Worm (Caenorhabditis elegans): Measurements from ENCODE around the gene smf-3.
"Not testable (repeated sequence)": the region's sequence is repeated elsewhere in the genome, so short reads cannot be mapped to it uniquely, and the experiment has no call there.

ce11 chrIV:2674915-2675314 is 56.2 kb downstream of the smf-3 start, which contains the start of gene gpx-4:
- TF ChIP-seq hlh-15 (tag; optimal IDR thresholded peaks at IDR 0.05); npax-4 (tag; optimal IDR thresholded peaks at IDR 0.05); unc-86 (tag; optimal IDR thresholded peaks at IDR 0.05); ceh-14 (tag; optimal IDR thresholded peaks at IDR 0.05); C38D4.7 (GFP tag; optimal IDR thresholded peaks at IDR 0.05); ceh-18 (tag; optimal IDR thresholded peaks at IDR 0.05); nhr-11 (tag; optimal IDR thresholded peaks at IDR 0.05); pha-4 (tag; optimal IDR thresholded peaks at IDR 0.05); lin-11 (tag; optimal IDR thresholded peaks at IDR 0.05); F13H6.1 (tag; optimal IDR thresholded peaks at IDR 0.05); elt-2 (tag; optimal IDR thresholded peaks at IDR 0.05); ttx-3 (tag; optimal IDR thresholded peaks at IDR 0.05); ceh-48 (tag; optimal IDR thresholded peaks at IDR 0.05); fax-1 (tag; optimal IDR thresholded peaks at IDR 0.05): not testable (repeated sequence)
